Worm (Caenorhabditis elegans) whole organism, L1 larva: ENCODE data around the gene T22B2.2.

Experiments
- C34B4.2 ChIP-seq: sonication (generic microtip); optimal IDR thresholded peaks from 2 replicates; lab custom pipeline; 2017; ENCODE audit warnings: mild to moderate bottlenecking, missing genetic modification characterization, missing compliant biosample characterization
- F16B12.6 ChIP-seq: fragments of 150-350 bp; optimal IDR thresholded peaks from 2 replicates; lab custom pipeline; 2014; ENCODE audit warnings: missing biosample characterization, missing genetic modification characterization
- Y116A8C.19 ChIP-seq: sonication (generic microtip); optimal IDR thresholded peaks from 2 replicates; lab custom pipeline; 2016; ENCODE audit warnings: missing compliant biosample characterization, missing genetic modification characterization, borderline replicate concordance
- blmp-1 ChIP-seq: fragments of 150-350 bp; optimal IDR thresholded peaks from 2 replicates; lab custom pipeline; 2014; ENCODE audit warnings: missing biosample characterization, missing genetic modification characterization
- ceh-88 ChIP-seq: fragments of 200-800 bp; sonication (Bioruptor generic); IDR thresholded peaks from 2 replicates; pipeline ENCODE4 v1.3.6; 2022; ENCODE audit warnings: missing genetic modification characterization, missing compliant biosample characterization
- ceh-90 ChIP-seq: sonication (generic microtip); optimal IDR thresholded peaks from 2 replicates; lab custom pipeline; 2016; ENCODE audit warnings: missing genetic modification characterization, missing compliant biosample characterization
- dsc-1 ChIP-seq: sonication (generic microtip); optimal IDR thresholded peaks from 2 replicates; lab custom pipeline; 2016; ENCODE audit warnings: mild to moderate bottlenecking, missing genetic modification characterization, missing compliant biosample characterization
- elt-2 ChIP-seq: sonication (generic microtip); optimal IDR thresholded peaks from 2 replicates; lab custom pipeline; 2016; ENCODE audit warnings: missing genetic modification characterization, mild to moderate bottlenecking, inconsistent platforms, missing compliant biosample characterization, missing genetic modification reagents
- fkh-10 ChIP-seq: sonication (generic microtip); optimal IDR thresholded peaks from 2 replicates; lab custom pipeline; 2017; ENCODE audit warnings: missing biosample characterization, missing genetic modification reagents, missing genetic modification characterization
- fkh-8 ChIP-seq: sonication (generic microtip); optimal IDR thresholded peaks from 2 replicates; lab custom pipeline; 2016; ENCODE audit warnings: mild to moderate bottlenecking, missing genetic modification characterization, missing compliant biosample characterization
- hpl-2 ChIP-seq: fragments of 150-350 bp; optimal IDR thresholded peaks from 2 replicates; lab custom pipeline; 2014; ENCODE audit warnings: missing biosample characterization, missing genetic modification reagents, missing genetic modification characterization
- irx-1 ChIP-seq: sonication (generic microtip); optimal IDR thresholded peaks from 2 replicates; lab custom pipeline; 2016; ENCODE audit warnings: missing genetic modification characterization, missing compliant biosample characterization
- isw-1 ChIP-seq: fragments of 200-800 bp; sonication (Bioruptor generic); IDR thresholded peaks from 2 replicates; pipeline ENCODE4 v1.3.6; 2022; ENCODE audit warnings: missing genetic modification characterization, missing compliant biosample characterization
- jun-1 ChIP-seq: fragments of 150-350 bp; optimal IDR thresholded peaks from 2 replicates; lab custom pipeline; 2014; ENCODE audit warnings: missing biosample characterization, missing genetic modification reagents, missing genetic modification characterization
- lin-13 ChIP-seq: fragments of 150-350 bp; optimal IDR thresholded peaks from 2 replicates; lab custom pipeline; 2014; ENCODE audit warnings: missing biosample characterization, missing genetic modification reagents, missing genetic modification characterization
- lin-14 ChIP-seq: fragments of 200-800 bp; sonication (Bioruptor generic); optimal IDR thresholded peaks from 2 replicates; lab custom pipeline; 2018; ENCODE audit warnings: mild to moderate bottlenecking, missing genetic modification characterization, moderate library complexity, missing compliant biosample characterization
- lin-35 ChIP-seq, 2 experiments: fragments of 150-350 bp; optimal IDR thresholded peaks; 2 replicates each; lab custom pipeline; 2014; ENCODE audit warnings: missing biosample characterization in 2 of 2, missing genetic modification characterization in 2 of 2, missing genetic modification reagents in 2 of 2
- lin-39 ChIP-seq: fragments of 150-350 bp; optimal IDR thresholded peaks from 2 replicates; lab custom pipeline; 2014; ENCODE audit warnings: missing biosample characterization, missing genetic modification reagents, missing genetic modification characterization
- mab-9 ChIP-seq: fragments of 200-800 bp; sonication (Bioruptor generic); IDR thresholded peaks from 2 replicates; pipeline ENCODE4 v1.3.6; 2022; ENCODE audit warnings: missing genetic modification reagents, missing genetic modification characterization, missing compliant biosample characterization
- mdl-1 ChIP-seq, 2 experiments: fragments of 150-350 bp; optimal IDR thresholded peaks; 2 replicates each; lab custom pipeline; 2014 to 2017; ENCODE audit warnings: missing biosample characterization in 2 of 2, missing genetic modification characterization in 2 of 2, inconsistent platforms in 1 of 2
- mep-1 ChIP-seq: fragments of 150-350 bp; optimal IDR thresholded peaks from 2 replicates; lab custom pipeline; 2014; ENCODE audit warnings: missing biosample characterization, missing genetic modification characterization
- nhr-19 ChIP-seq: fragments of 200-800 bp; sonication (Bioruptor generic); conservative IDR thresholded peaks from 2 replicates; pipeline ENCODE4 v1.3.6; 2022; ENCODE audit warnings: missing genetic modification characterization, missing compliant biosample characterization
- nhr-20 ChIP-seq: sonication (generic microtip); optimal IDR thresholded peaks from 2 replicates; lab custom pipeline; 2016; ENCODE audit warnings: mild to moderate bottlenecking, missing genetic modification characterization, missing compliant biosample characterization
- nhr-47 ChIP-seq: sonication (generic microtip); optimal IDR thresholded peaks from 2 replicates; lab custom pipeline; 2016; ENCODE audit warnings: mild to moderate bottlenecking, missing genetic modification characterization, moderate library complexity, missing compliant biosample characterization
- nhr-71 ChIP-seq: sonication (generic microtip); optimal IDR thresholded peaks from 2 replicates; lab custom pipeline; 2016; ENCODE audit warnings: mild to moderate bottlenecking, missing genetic modification characterization, moderate library complexity, missing compliant biosample characterization
- nhr-76 ChIP-seq: sonication (generic microtip); optimal IDR thresholded peaks from 2 replicates; lab custom pipeline; 2017; ENCODE audit warnings: missing biosample characterization, missing genetic modification characterization
- pax-3 ChIP-seq: fragments of 200-800 bp; sonication (Bioruptor generic); optimal IDR thresholded peaks from 2 replicates; lab custom pipeline; 2018; ENCODE audit warnings: mild to moderate bottlenecking, missing genetic modification characterization, moderate library complexity, missing compliant biosample characterization
- pqm-1 ChIP-seq: sonication (generic microtip); optimal IDR thresholded peaks from 3 replicates; lab custom pipeline; 2017; ENCODE audit warnings: missing biosample characterization, missing genetic modification characterization
- rnt-1 ChIP-seq: sonication (generic microtip); optimal IDR thresholded peaks from 2 replicates; lab custom pipeline; 2016; ENCODE audit warnings: mild to moderate bottlenecking, missing genetic modification characterization, moderate library complexity, missing compliant biosample characterization
- sptf-1 ChIP-seq: fragments of 150-350 bp; optimal IDR thresholded peaks from 2 replicates; lab custom pipeline; 2014; ENCODE audit warnings: missing biosample characterization, missing genetic modification characterization
- swsn-7 ChIP-seq: sonication (generic microtip); optimal IDR thresholded peaks from 2 replicates; lab custom pipeline; 2016; ENCODE audit warnings: missing genetic modification characterization, missing compliant biosample characterization
- tbx-2 ChIP-seq: sonication (generic microtip); optimal IDR thresholded peaks from 2 replicates; lab custom pipeline; 2016; ENCODE audit warnings: missing genetic modification characterization, missing compliant biosample characterization
- unc-30 ChIP-seq: sonication (generic microtip); optimal IDR thresholded peaks from 2 replicates; lab custom pipeline; 2017; ENCODE audit warnings: missing biosample characterization, missing genetic modification characterization
- vab-15 ChIP-seq: sonication (generic microtip); optimal IDR thresholded peaks from 2 replicates; lab custom pipeline; 2017; ENCODE audit warnings: missing genotype, mild to moderate bottlenecking, missing genetic modification characterization, missing compliant biosample characterization
- zip-4 ChIP-seq: fragments of 200-800 bp; sonication (Bioruptor generic); optimal IDR thresholded peaks from 2 replicates; lab custom pipeline; 2018; ENCODE audit warnings: mild to moderate bottlenecking, missing genetic modification characterization, moderate library complexity, missing compliant biosample characterization
- ztf-11 ChIP-seq, 2 experiments: sonication (generic microtip); optimal IDR thresholded peaks; 2 replicates each; lab custom pipeline; 2016 to 2017; ENCODE audit warnings: missing genetic modification characterization in 2 of 2, missing biosample characterization in 1 of 2, missing compliant biosample characterization in 1 of 2
- ztf-4 ChIP-seq: fragments of 150-350 bp; optimal IDR thresholded peaks from 2 replicates; lab custom pipeline; 2014; ENCODE audit warnings: missing biosample characterization, missing genetic modification characterization

Gene T22B2.2

ce11 chrX:3957475-3958204, 37.4 kb downstream of the T22B2.2 start (continued):
- TF ChIP-seq tbx-2 (tag; lab: Kevin White, UChicago) (peak; percentile 5), elt-2 (no peak)

- peak; percentile 49 for TF ChIP-seq blmp-1 (tag; lab: Kevin White, UChicago)
- no peak for TF ChIP-seq Y116A8C.19
Observed at ce11 chrX:3958252-3958651, 38.1 kb downstream of the T22B2.2 start, which contains the start of gene lin-18. TSS of gene lin-18 (plus strand) at chrX:3958552.

- TF ChIP-seq mdl-1 (tag; optimal IDR thresholded peaks at IDR 0.05; lab: Kevin White, UChicago) (no peak), C34B4.2 (tag; lab: Kevin White, UChicago) (no peak), vab-15 (tag; lab: Kevin White, UChicago) (no peak), rnt-1 (tag; lab: Kevin White, UChicago) (peak; percentile 34), lin-14 (GFP tag; lab: Kevin White, UChicago) (peak; percentile 33), mep-1 (no peak), irx-1 (tag; lab: Kevin White, UChicago) (no peak), F16B12.6 (no peak), sptf-1 (no peak), tbx-2 (tag; lab: Kevin White, UChicago) (no peak), unc-30 (tag; lab: Kevin White, UChicago) (no peak), isw-1 (GFP tag; lab: Robert Waterston, UW) (no peak)
Observed at ce11 chrX:3959221-3959620, 39.0 kb downstream of the T22B2.2 start.

ce11 chrX:3960345-3960744, 40.1 kb downstream of the T22B2.2 start:
- TF ChIP-seq lin-14 (GFP tag; lab: Kevin White, UChicago) (peak; percentile 62), lin-13 (GFP tag; lab: Kevin White, UChicago) (no peak), nhr-71 (peak; percentile 9), nhr-76 (tag; lab: Kevin White, UChicago) (no peak), swsn-7 (no peak), zip-4 (GFP tag; lab: Kevin White, UChicago) (no peak), fkh-10 (GFP tag; lab: Kevin White, UChicago) (peak; percentile 80), rnt-1 (tag; lab: Kevin White, UChicago) (peak; percentile 20)
- TF ChIP-seq, all 84 proteins: peak for 4

- TF ChIP-seq ceh-90 (tag; lab: Kevin White, UChicago), result no peak
- TF ChIP-seq elt-2, result no peak
- no peak for TF ChIP-seq nhr-47
- no peak for TF ChIP-seq mep-1
- no peak for TF ChIP-seq Y116A8C.19
- no peak for TF ChIP-seq lin-39
Observed at ce11 chrX:3966332-3966731, 46.1 kb downstream of the T22B2.2 start, which contains the start of gene C16B8.2. TSS of gene C16B8.2 (minus strand) at chrX:3966432.

- no peak for TF ChIP-seq hpl-2 (GFP tag; lab: Kevin White, UChicago)
- no peak for TF ChIP-seq ztf-11 (tag; optimal IDR thresholded peaks at IDR 0.05; lab: Kevin White, UChicago)
- TF ChIP-seq pax-3 (tag; lab: Kevin White, UChicago), result no peak
- TF ChIP-seq ceh-88 (GFP tag; lab: Robert Waterston, UW), result no peak
- TF ChIP-seq mdl-1 (tag; optimal IDR thresholded peaks at IDR 0.05; lab: Kevin White, UChicago), result peak in 1 of 2 experiments; percentile 3
- TF ChIP-seq lin-13 (GFP tag; lab: Kevin White, UChicago), result no peak
- peak in 1 of 2 experiments; percentile 23 for TF ChIP-seq lin-35 (GFP tag; optimal IDR thresholded peaks at IDR 0.05; lab: Kevin White, UChicago)
- peak; percentile 73 for TF ChIP-seq elt-2
- no peak for TF ChIP-seq swsn-7
- TF ChIP-seq mab-9 (GFP tag; lab: Robert Waterston, UW), result no peak
- TF ChIP-seq dsc-1 (tag; lab: Kevin White, UChicago), result no peak
- no peak for TF ChIP-seq jun-1
- TF ChIP-seq nhr-19 (GFP tag; lab: Robert Waterston, UW), result no peak
- peak; percentile 10 for TF ChIP-seq nhr-20
- no peak for TF ChIP-seq pqm-1 (tag; lab: Kevin White, UChicago)
- TF ChIP-seq nhr-47, result no peak
- no peak for TF ChIP-seq ztf-4 (tag; lab: Kevin White, UChicago)
- TF ChIP-seq fkh-8 (tag; lab: Kevin White, UChicago), result no peak
- TF ChIP-seq, all 84 proteins: peak for 4
Observed at ce11 chrX:3968209-3968960, 48.2 kb downstream of the T22B2.2 start, which contains the start of gene C16B8.3. TSS of gene C16B8.3 (minus strand) at chrX:3968634.
